Worm (Caenorhabditis elegans): ENCODE results near the gene pdfr-1.
A peak's percentile ranks its signal among the peaks of the same experiment; 100 is the strongest.

pdfr-1 gene

DNA sequence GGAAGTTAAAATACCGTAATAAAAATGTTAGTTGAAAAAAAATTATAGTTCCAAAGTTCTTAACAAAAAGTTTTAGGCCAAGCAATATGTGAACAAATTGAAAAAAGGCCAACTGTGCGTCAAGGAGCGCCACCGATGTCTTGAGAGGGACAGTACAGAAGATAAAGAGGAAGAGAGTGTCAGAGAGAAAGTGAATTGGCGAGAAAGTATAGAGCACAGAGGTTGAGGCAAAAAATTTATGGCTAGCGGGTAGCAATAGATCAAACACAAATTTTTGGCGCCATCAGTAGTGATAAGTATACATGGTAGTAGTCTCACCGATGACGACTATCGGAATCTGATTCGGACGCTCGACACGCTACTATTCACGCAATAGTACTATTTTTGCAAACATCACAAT, 47.6 kb downstream of the pdfr-1 start (continued):
- TF ChIP-seq F57C9.4 (tag; optimal IDR thresholded peaks at IDR 0.05) (no peak), madf-8 (GFP tag; conservative IDR thresholded peaks at IDR 0.05) (no peak), F49E8.2 (tag; optimal IDR thresholded peaks at IDR 0.05; ENCODE audit: insufficient read depth) (no peak)

DNA sequence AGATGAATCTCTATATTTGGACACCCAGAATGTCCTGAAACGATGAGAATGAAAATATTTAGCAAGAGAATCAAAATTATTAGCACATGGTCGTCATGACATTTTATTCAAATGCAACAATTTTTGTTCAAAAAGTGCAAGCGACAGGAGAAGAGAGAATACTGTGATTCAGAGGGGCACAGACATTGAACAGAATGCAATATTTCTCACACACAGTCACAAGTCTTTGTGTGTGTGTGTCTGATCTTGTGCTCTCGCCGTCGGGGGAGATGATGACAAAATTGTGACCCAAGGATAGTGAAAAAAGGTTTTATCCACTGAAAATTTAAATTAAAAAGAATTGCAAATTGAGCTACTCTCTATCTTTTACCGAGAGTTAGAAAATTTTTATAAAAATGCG, 48.7 kb downstream of the pdfr-1 start:
- no peak for TF ChIP-seq efl-1 (GFP tag; optimal IDR thresholded peaks at IDR 0.05)
- no peak for TF ChIP-seq mes-4 (tag; optimal IDR thresholded peaks at IDR 0.05)
- TF ChIP-seq cebp-1 (GFP tag; IDR thresholded peaks at IDR 0.05), result no peak
- peak; percentile 1 for TF ChIP-seq cebp-1 (tag; optimal IDR thresholded peaks at IDR 0.05)
- no peak for TF ChIP-seq bed-1 (GFP tag; IDR thresholded peaks at IDR 0.05)

DNA sequence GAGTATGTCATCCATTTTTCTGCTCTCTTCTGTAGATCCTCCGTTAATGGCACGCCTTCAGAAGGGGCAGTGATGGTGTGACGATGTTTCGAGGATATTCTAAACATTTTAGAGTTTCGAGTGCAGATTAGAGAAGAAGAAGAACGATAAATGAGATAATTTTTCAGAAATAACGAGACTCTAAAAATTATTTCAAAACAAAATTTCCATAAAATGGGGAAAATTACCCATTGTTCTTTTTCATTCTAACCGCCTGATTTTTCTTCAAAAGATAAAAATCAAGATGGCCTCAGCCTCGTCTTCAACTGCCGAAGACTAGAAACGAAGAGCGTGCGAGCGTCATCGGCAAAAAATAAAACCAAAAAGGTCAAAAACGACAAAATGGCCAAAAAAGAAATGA, 50.8 kb downstream of the pdfr-1 start, which contains the start of gene let-765:
let-765 (minus strand) TSS at position 101 of the 400 bp plus-strand sequence.
- TF ChIP-seq pbrm-1 (GFP tag; IDR thresholded peaks at IDR 0.05) (0 out of 2 replicates have a peak, but pooled peaks have one; percentile 12), nhr-90 (tag; optimal IDR thresholded peaks at IDR 0.05) (no peak), nfya-2 (GFP tag; IDR thresholded peaks at IDR 0.05) (no peak), madf-10 (tag; optimal IDR thresholded peaks at IDR 0.05) (no peak), lsy-27 (tag; optimal IDR thresholded peaks at IDR 0.05; ENCODE audit: borderline replicate concordance, insufficient read depth) (no peak), Y79H2A.3 (GFP tag; conservative IDR thresholded peaks at IDR 0.05) (no peak)

DNA sequence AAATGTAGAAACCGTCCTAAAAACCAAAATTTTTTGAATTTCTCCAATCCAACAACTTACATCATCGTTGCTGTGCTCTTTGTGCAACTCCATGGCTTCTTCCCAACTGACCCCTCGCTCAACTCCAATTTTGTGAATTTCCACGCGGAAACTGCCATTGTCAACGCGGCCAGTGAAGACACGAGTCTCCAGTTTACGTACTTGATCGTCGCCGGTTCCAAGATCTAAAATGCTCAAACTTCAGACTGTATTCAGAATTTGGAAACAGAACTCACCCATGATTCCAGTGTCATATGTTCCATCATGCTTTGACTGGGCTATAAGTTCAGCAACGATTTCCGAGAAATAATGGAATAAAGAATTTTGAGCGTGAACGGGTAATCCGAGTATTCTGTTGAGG, 57.8 kb downstream of the pdfr-1 start:
- TF ChIP-seq let-526 (GFP tag; IDR thresholded peaks at IDR 0.05), result no peak
- TF ChIP-seq efl-1 (GFP tag; optimal IDR thresholded peaks at IDR 0.05), result no peak
- TF ChIP-seq unc-130 (GFP tag; optimal IDR thresholded peaks at IDR 0.05), result no peak
- no peak for TF ChIP-seq ceh-100 (GFP tag; IDR thresholded peaks at IDR 0.05)
- no peak for TF ChIP-seq lin-54 (GFP tag; optimal IDR thresholded peaks at IDR 0.05)
- no peak for TF ChIP-seq ama-1 (optimal IDR thresholded peaks at IDR 0.05)
- TF ChIP-seq ama-1 (GFP tag; optimal IDR thresholded peaks at IDR 0.05), result no peak
- no peak for TF ChIP-seq ztf-28 (GFP tag; IDR thresholded peaks at IDR 0.05)
- TF ChIP-seq F39B2.1 (GFP tag; IDR thresholded peaks at IDR 0.05), result no peak
- TF ChIP-seq aptf-3 (GFP tag; IDR thresholded peaks at IDR 0.05), result no peak
- TF ChIP-seq F57A8.1 (GFP tag; optimal IDR thresholded peaks at IDR 0.05), result no peak
- no peak for TF ChIP-seq ceh-27 (GFP tag; optimal IDR thresholded peaks at IDR 0.05)
- TF ChIP-seq ztf-6 (GFP tag; IDR thresholded peaks at IDR 0.05), result no peak
- TF ChIP-seq zfh-2 (GFP tag; conservative IDR thresholded peaks at IDR 0.05), result no peak
- TF ChIP-seq ztf-25 (GFP tag; IDR thresholded peaks at IDR 0.05), result no peak
- TF ChIP-seq K11D2.4 (GFP tag; IDR thresholded peaks at IDR 0.05), result no peak
- TF ChIP-seq madf-3 (GFP tag; IDR thresholded peaks at IDR 0.05), result no peak
- no peak for TF ChIP-seq ceh-91 (GFP tag; IDR thresholded peaks at IDR 0.05)
- TF ChIP-seq ztf-26 (tag; optimal IDR thresholded peaks at IDR 0.05), result no peak
- TF ChIP-seq pbrm-1 (GFP tag; IDR thresholded peaks at IDR 0.05), result no peak
- TF ChIP-seq athp-1 (tag; optimal IDR thresholded peaks at IDR 0.05), result no peak

DNA sequence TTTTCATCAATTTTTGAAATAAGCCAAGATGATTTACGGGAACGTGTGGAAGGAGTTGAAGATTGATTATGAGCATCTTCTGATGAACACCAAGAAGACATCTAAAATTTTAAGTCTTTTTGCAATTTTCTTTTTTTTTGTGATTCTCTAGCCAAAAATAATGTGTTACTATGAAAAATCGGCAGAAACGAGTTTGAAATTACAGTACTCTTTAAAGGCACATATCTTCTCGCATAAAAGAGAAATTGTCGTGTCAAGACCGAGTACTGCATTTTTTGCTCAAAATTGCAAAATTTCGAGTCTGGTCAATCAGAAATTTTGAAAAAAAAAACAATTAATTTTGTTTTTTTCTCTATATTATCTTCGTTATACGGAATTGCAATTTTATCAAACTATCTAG, 59.8 kb downstream of the pdfr-1 start, which contains the start of gene F20H11.1:
F20H11.1 (minus strand) TSS at position 101 of the 400 bp plus-strand sequence.
- TF ChIP-seq nhr-27 (tag; optimal IDR thresholded peaks at IDR 0.05) (no peak), lag-1 (GFP tag; IDR thresholded peaks at IDR 0.05) (no peak), atf-7 (tag; optimal IDR thresholded peaks at IDR 0.05) (peak; percentile 25)

Measured in whole organism, young adult.